Fruit fly (Drosophila melanogaster) whole organism, embryonic: Measurements from ENCODE around the gene drn.

ENCODE experiments used
- Abd-B ChIP-seq: fragments of 200-800 bp; sonication (Bioruptor generic); optimal IDR thresholded peaks from 2 replicates; lab custom pipeline; 2018; ENCODE audit warnings: missing biosample characterization, mild to moderate bottlenecking, missing genetic modification characterization, moderate library complexity
- Antp ChIP-seq: fragments of 200-800 bp; sonication (Bioruptor generic); optimal IDR thresholded peaks from 3 replicates; lab custom pipeline; 2016; ENCODE audit warnings: missing biosample characterization, missing genetic modification characterization
- Bteb2 ChIP-seq: fragments of 200-800 bp; sonication (Bioruptor generic); optimal IDR thresholded peaks from 2 replicates; lab custom pipeline; 2016; ENCODE audit warnings: missing biosample characterization, missing genetic modification characterization
- CG12391 ChIP-seq: fragments of 200-800 bp; sonication (Bioruptor generic); optimal IDR thresholded peaks from 3 replicates; lab custom pipeline; 2018; ENCODE audit warnings: missing biosample characterization, mild to moderate bottlenecking, missing genetic modification characterization, moderate library complexity
- CG13894 ChIP-seq: fragments of 200-800 bp; sonication (Bioruptor generic); optimal IDR thresholded peaks from 3 replicates; lab custom pipeline; 2018; ENCODE audit warnings: missing biosample characterization, mild to moderate bottlenecking, missing genetic modification characterization, moderate library complexity
- CG15011 ChIP-seq: fragments of 200-800 bp; sonication (Bioruptor generic); optimal IDR thresholded peaks from 3 replicates; lab custom pipeline; 2018; ENCODE audit warnings: missing biosample characterization, mild to moderate bottlenecking, missing genetic modification characterization
- CG15479 ChIP-seq: fragments of 200-800 bp; sonication (Bioruptor generic); optimal IDR thresholded peaks from 3 replicates; lab custom pipeline; 2019; ENCODE audit warnings: missing biosample characterization, mild to moderate bottlenecking, missing genetic modification characterization, moderate library complexity
- CG1603 ChIP-seq: fragments of 200-800 bp; sonication (Bioruptor generic); optimal IDR thresholded peaks from 2 replicates; lab custom pipeline; 2019; ENCODE audit warnings: missing biosample characterization, mild to moderate bottlenecking, missing genetic modification characterization, moderate library complexity
- CG16815 ChIP-seq: fragments of 200-800 bp; sonication (Bioruptor generic); optimal IDR thresholded peaks from 3 replicates; lab custom pipeline; 2017; ENCODE audit warnings: missing biosample characterization, mild to moderate bottlenecking, missing genetic modification characterization
- CG16863 ChIP-seq: fragments of 200-800 bp; sonication (Bioruptor generic); optimal IDR thresholded peaks from 3 replicates; lab custom pipeline; 2016; ENCODE audit warnings: missing biosample characterization, missing genetic modification characterization
- CG17385 ChIP-seq: fragments of 200-800 bp; sonication (Bioruptor generic); optimal IDR thresholded peaks from 3 replicates; lab custom pipeline; 2018; ENCODE audit warnings: missing biosample characterization, mild to moderate bottlenecking, missing genetic modification characterization
- CG18011 ChIP-seq: fragments of 200-800 bp; sonication (Bioruptor generic); optimal IDR thresholded peaks from 2 replicates; lab custom pipeline; 2017; ENCODE audit warnings: missing biosample characterization, missing genetic modification characterization, mild to moderate bottlenecking, moderate library complexity, missing genotype
- CG3407 ChIP-seq: fragments of 200-800 bp; sonication (Bioruptor generic); optimal IDR thresholded peaks from 2 replicates; lab custom pipeline; 2018; ENCODE audit warnings: missing biosample characterization, mild to moderate bottlenecking, missing genetic modification characterization
- CG4328 ChIP-seq: fragments of 200-800 bp; sonication (Bioruptor generic); optimal IDR thresholded peaks from 3 replicates; lab custom pipeline; 2017; ENCODE audit warnings: missing biosample characterization, missing genetic modification reagents, missing genetic modification characterization
- CG6254 ChIP-seq: fragments of 200-800 bp; sonication (Bioruptor generic); optimal IDR thresholded peaks from 3 replicates; lab custom pipeline; 2017; ENCODE audit warnings: mild to moderate bottlenecking, missing biosample characterization, missing genetic modification reagents, missing genetic modification characterization
- CG6765 ChIP-seq: fragments of 200-800 bp; sonication (Bioruptor generic); optimal IDR thresholded peaks from 3 replicates; lab custom pipeline; 2017; ENCODE audit warnings: missing biosample characterization, mild to moderate bottlenecking, missing genetic modification characterization
- CG6854 ChIP-seq: fragments of 200-800 bp; sonication (Bioruptor generic); optimal IDR thresholded peaks from 3 replicates; lab custom pipeline; 2017; ENCODE audit warnings: missing biosample characterization, mild to moderate bottlenecking, missing genetic modification characterization
- CG9437 ChIP-seq: fragments of 200-800 bp; sonication (Bioruptor generic); optimal IDR thresholded peaks from 2 replicates; lab custom pipeline; 2018; ENCODE audit warnings: missing biosample characterization, mild to moderate bottlenecking, missing genetic modification characterization
- CG9727 ChIP-seq: fragments of 200-800 bp; sonication (Bioruptor generic); optimal IDR thresholded peaks from 3 replicates; lab custom pipeline; 2017; ENCODE audit warnings: missing biosample characterization, mild to moderate bottlenecking, missing genetic modification characterization
- CHES-1-like ChIP-seq: fragments of 200-800 bp; sonication (Bioruptor generic); optimal IDR thresholded peaks from 2 replicates; lab custom pipeline; 2016; ENCODE audit warnings: missing biosample characterization, missing genetic modification characterization
- D19A ChIP-seq: fragments of 200-800 bp; optimal IDR thresholded peaks from 3 replicates; lab custom pipeline; 2019; ENCODE audit warnings: missing biosample characterization, mild to moderate bottlenecking, missing genetic modification characterization, moderate library complexity
- D19B ChIP-seq: fragments of 200-800 bp; sonication (Bioruptor generic); optimal IDR thresholded peaks from 2 replicates; lab custom pipeline; 2017; ENCODE audit warnings: missing biosample characterization, mild to moderate bottlenecking, missing genetic modification characterization
- Deaf1 ChIP-seq: fragments of 200-800 bp; optimal IDR thresholded peaks from 3 replicates; lab custom pipeline; 2019; ENCODE audit warnings: missing biosample characterization, mild to moderate bottlenecking, missing genetic modification characterization, moderate library complexity
- Ets65A ChIP-seq: fragments of 200-800 bp; sonication (Bioruptor generic); peaks from one replicate; lab custom pipeline; 2016; ENCODE audit warnings: missing biosample characterization, missing genetic modification characterization
- HLH54F ChIP-seq: fragments of 200-800 bp; sonication (Bioruptor generic); optimal IDR thresholded peaks from 3 replicates; lab custom pipeline; 2016; ENCODE audit warnings: missing biosample characterization, missing genetic modification characterization
- Hmx ChIP-seq: fragments of 200-800 bp; sonication (Bioruptor generic); optimal IDR thresholded peaks from 2 replicates; lab custom pipeline; 2016; ENCODE audit warnings: missing biosample characterization, missing genetic modification characterization
- Med ChIP-seq: fragments of 200-800 bp; sonication (Bioruptor generic); peaks from one replicate; lab custom pipeline; 2016; ENCODE audit warnings: missing biosample characterization, missing genetic modification characterization, mild to moderate bottlenecking, inconsistent platforms, moderate library complexity
- Opbp ChIP-seq: fragments of 200-800 bp; sonication (Bioruptor generic); IDR thresholded peaks from 3 replicates; pipeline ENCODE4 v1.3.6; 2022; ENCODE audit warnings: missing biosample characterization, missing genetic modification characterization; ENCODE audit not compliant: partially characterized antibody
- Poxn ChIP-seq: fragments of 200-800 bp; sonication (Bioruptor generic); IDR thresholded peaks from 2 replicates; pipeline ENCODE4 v1.3.6; 2022; ENCODE audit warnings: missing biosample characterization, missing genetic modification characterization
- Side ChIP-seq: fragments of 200-800 bp; sonication (Bioruptor generic); optimal IDR thresholded peaks from 2 replicates; lab custom pipeline; 2016; ENCODE audit warnings: missing biosample characterization, missing genetic modification characterization
- Six4 ChIP-seq: fragments of 200-800 bp; sonication (Bioruptor generic); optimal IDR thresholded peaks from 2 replicates; lab custom pipeline; 2016; ENCODE audit warnings: missing biosample characterization, missing genetic modification characterization
- Ssrp ChIP-seq: fragments of 200-800 bp; sonication (Bioruptor generic); optimal IDR thresholded peaks from 2 replicates; lab custom pipeline; 2018; ENCODE audit warnings: missing biosample characterization, mild to moderate bottlenecking, missing genetic modification characterization, moderate library complexity
- Usf ChIP-seq: fragments of 200-800 bp; sonication (Bioruptor generic); optimal IDR thresholded peaks from 2 replicates; lab custom pipeline; 2017; ENCODE audit warnings: missing genotype, missing biosample characterization, missing genetic modification characterization
- Xbp1 ChIP-seq: fragments of 200-800 bp; sonication (Bioruptor generic); optimal IDR thresholded peaks from 3 replicates; lab custom pipeline; 2016; ENCODE audit warnings: missing biosample characterization, mild to moderate bottlenecking, missing genetic modification characterization
- bcd ChIP-seq: fragments of 200-800 bp; sonication (Bioruptor generic); optimal IDR thresholded peaks from 2 replicates; lab custom pipeline; 2017; ENCODE audit warnings: missing biosample characterization, mild to moderate bottlenecking, missing genetic modification characterization
- crc ChIP-seq: fragments of 200-800 bp; sonication (Bioruptor generic); optimal IDR thresholded peaks from 2 replicates; lab custom pipeline; 2016; ENCODE audit warnings: missing biosample characterization, missing genetic modification characterization
- fd64A ChIP-seq: fragments of 200-800 bp; sonication (Bioruptor generic); optimal IDR thresholded peaks from 3 replicates; lab custom pipeline; 2018; ENCODE audit warnings: missing biosample characterization, mild to moderate bottlenecking, missing genetic modification characterization
- gro ChIP-seq: fragments of 200-800 bp; sonication (Bioruptor generic); optimal IDR thresholded peaks from 2 replicates; lab custom pipeline; 2016; ENCODE audit warnings: missing biosample characterization, missing genetic modification characterization
- hbn ChIP-seq: fragments of 200-800 bp; sonication (Bioruptor generic); IDR thresholded peaks from 2 replicates; pipeline ENCODE4 v1.3.6; 2022; ENCODE audit warnings: missing biosample characterization, missing genetic modification characterization; ENCODE audit not compliant: partially characterized antibody
- lilli ChIP-seq: fragments of 200-800 bp; sonication (Bioruptor generic); optimal IDR thresholded peaks from 3 replicates; lab custom pipeline; 2016; ENCODE audit warnings: missing biosample characterization, missing genetic modification characterization
- odd ChIP-seq: fragments of 200-800 bp; sonication (Bioruptor generic); optimal IDR thresholded peaks from 2 replicates; lab custom pipeline; 2017; ENCODE audit warnings: missing biosample characterization, mild to moderate bottlenecking, missing genetic modification characterization
- org-1 ChIP-seq: fragments of 200-800 bp; sonication (Bioruptor generic); optimal IDR thresholded peaks from 2 replicates; lab custom pipeline; 2017; ENCODE audit warnings: missing biosample characterization, missing genetic modification characterization
- rib ChIP-seq: fragments of 200-800 bp; sonication (Bioruptor generic); IDR thresholded peaks from 2 replicates; pipeline ENCODE4 v1.3.6; 2022; ENCODE audit warnings: missing biosample characterization, missing genetic modification characterization
- scrt ChIP-seq: fragments of 200-800 bp; sonication (Bioruptor generic); optimal IDR thresholded peaks from 2 replicates; lab custom pipeline; 2018; ENCODE audit warnings: missing biosample characterization, mild to moderate bottlenecking, missing genetic modification characterization, moderate library complexity
- shn ChIP-seq: fragments of 200-800 bp; sonication (Bioruptor generic); optimal IDR thresholded peaks from 3 replicates; lab custom pipeline; 2016; ENCODE audit warnings: missing biosample characterization, missing genetic modification characterization
- unc-4 ChIP-seq: fragments of 200-800 bp; sonication (Bioruptor generic); IDR thresholded peaks from 2 replicates; pipeline ENCODE4 v1.3.6; 2022; ENCODE audit warnings: missing biosample characterization, missing genetic modification characterization; ENCODE audit not compliant: partially characterized antibody
- zen2 ChIP-seq: fragments of 200-800 bp; sonication (Bioruptor generic); IDR thresholded peaks from 3 replicates; pipeline ENCODE4 v1.3.6; 2022; ENCODE audit warnings: missing biosample characterization, missing genetic modification characterization; ENCODE audit not compliant: partially characterized antibody
- zf30C ChIP-seq: fragments of 200-800 bp; sonication (Bioruptor generic); optimal IDR thresholded peaks from 3 replicates; lab custom pipeline; 2018; ENCODE audit warnings: missing biosample characterization, mild to moderate bottlenecking, missing genetic modification characterization

Gene drn

dm6 chr3R:9351415-9352379 is 11.7 kb downstream of the drn start:
- peak; percentile 63 for TF ChIP-seq Deaf1 (tag; lab: Kevin White, UChicago)
- peak; percentile 32 for TF ChIP-seq Abd-B (GFP tag; lab: Kevin White, UChicago)
- TF ChIP-seq CG1603 (tag; lab: Kevin White, UChicago) = peak; percentile 19
- peak; percentile 66 for TF ChIP-seq zf30C
- TF ChIP-seq CG6854 (GFP tag; lab: Kevin White, UChicago) = peak; percentile 59
- TF ChIP-seq Poxn (GFP tag; lab: Robert Waterston, UW) = no peak
- TF ChIP-seq shn (GFP tag; lab: Kevin White, UChicago) = peak; percentile 43
- TF ChIP-seq CG3407 (GFP tag; lab: Kevin White, UChicago) = no peak
- no peak for TF ChIP-seq unc-4 (GFP tag; lab: Robert Waterston, UW)
- TF ChIP-seq HLH54F (GFP tag; lab: Kevin White, UChicago) = peak; percentile 63
- peak; percentile 77 for TF ChIP-seq CG6765
- TF ChIP-seq hbn (GFP tag; lab: Robert Waterston, UW) = no peak
- TF ChIP-seq Side (GFP tag; lab: Kevin White, UChicago) = peak; percentile 20
- TF ChIP-seq Usf (GFP tag; lab: Kevin White, UChicago) = peak; percentile 1
- no peak for TF ChIP-seq fd64A (GFP tag; lab: Kevin White, UChicago)
- peak; percentile 59 for TF ChIP-seq CG12391 (tag; lab: Kevin White, UChicago)
- peak; percentile 93 for TF ChIP-seq Med (GFP tag; lab: Kevin White, UChicago)
- TF ChIP-seq D19A (tag; lab: Kevin White, UChicago) = peak; percentile 63
- peak; percentile 19 for TF ChIP-seq CG16863 (GFP tag; lab: Kevin White, UChicago)
- TF ChIP-seq CG17385 (GFP tag; lab: Kevin White, UChicago) = peak; percentile 66
- TF ChIP-seq CG18011 (GFP tag; lab: Kevin White, UChicago) = peak; percentile 53
- TF ChIP-seq CG13894 (tag; lab: Kevin White, UChicago) = peak; percentile 85
- TF ChIP-seq org-1 (GFP tag; lab: Kevin White, UChicago) = peak; percentile 36
- peak; percentile 13 for TF ChIP-seq odd (GFP tag; lab: Kevin White, UChicago)
- TF ChIP-seq Opbp (GFP tag; lab: Robert Waterston, UW) = no peak
- TF ChIP-seq Six4 (GFP tag; lab: Kevin White, UChicago) = no peak
- TF ChIP-seq Antp (GFP tag; lab: Kevin White, UChicago) = peak; percentile 1
- no peak for TF ChIP-seq CG6254
- peak; percentile 71 for TF ChIP-seq Xbp1 (GFP tag; lab: Kevin White, UChicago)
- TF ChIP-seq Ssrp (tag; lab: Kevin White, UChicago) = peak; percentile 20
- peak; percentile 59 for TF ChIP-seq CHES-1-like
- peak; percentile 27 for TF ChIP-seq CG16815 (GFP tag; lab: Kevin White, UChicago)
- peak; percentile 61 for TF ChIP-seq scrt (GFP tag; lab: Kevin White, UChicago)
- peak; percentile 69 for TF ChIP-seq Bteb2 (GFP tag; lab: Kevin White, UChicago)
- TF ChIP-seq rib = no peak
- peak; percentile 78 for TF ChIP-seq Ets65A (GFP tag; lab: Kevin White, UChicago)
- TF ChIP-seq CG4328 (GFP tag; lab: Kevin White, UChicago) = peak; percentile 48
- TF ChIP-seq CG9437 (GFP tag; lab: Kevin White, UChicago) = peak; percentile 52
- TF ChIP-seq Hmx (GFP tag; lab: Kevin White, UChicago) = no peak
- no peak for TF ChIP-seq zen2 (GFP tag; lab: Robert Waterston, UW)
- TF ChIP-seq lilli (GFP tag; lab: Kevin White, UChicago) = peak; percentile 77
- TF ChIP-seq CG15479 = peak; percentile 14
- TF ChIP-seq D19B (GFP tag; lab: Kevin White, UChicago) = peak; percentile 71
- TF ChIP-seq crc (GFP tag; lab: Kevin White, UChicago) = peak; percentile 70
- TF ChIP-seq CG15011 (GFP tag; lab: Kevin White, UChicago) = peak; percentile 52
- TF ChIP-seq CG9727 (GFP tag; lab: Kevin White, UChicago) = peak; percentile 75
- peak; percentile 73 for TF ChIP-seq bcd (GFP tag; lab: Kevin White, UChicago)
- peak; percentile 75 for TF ChIP-seq gro (GFP tag; lab: Kevin White, UChicago)
